Fruit fly (Drosophila melanogaster): ENCODE data around the gene Jupiter.

Jupiter gene

DNA sequence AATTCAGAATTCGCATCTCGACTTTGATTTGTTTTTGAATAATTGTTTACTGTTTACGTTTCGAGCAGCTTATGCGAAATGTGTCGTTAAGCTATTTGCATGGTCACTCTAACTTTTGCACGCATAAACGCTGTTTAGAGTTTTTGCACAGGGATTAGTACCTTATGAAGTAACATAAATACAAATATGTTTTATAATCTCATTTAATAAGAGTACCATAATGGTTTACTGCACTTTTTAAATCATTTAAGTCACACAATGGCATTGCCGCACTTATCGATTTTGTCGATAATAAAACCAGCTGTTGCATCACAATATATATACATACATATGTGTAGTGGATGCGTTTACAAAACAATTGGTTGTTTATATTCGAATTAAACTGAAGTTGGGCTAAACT, 6.9 kb upstream of the Jupiter start, which contains the start of the genes CG6813 and CG18764:
TSS of gene CG6813 (minus strand) at position 68 of the 400 bp plus-strand sequence.
TSS of gene CG18764 (plus strand) at position 319 of the 400 bp plus-strand sequence.
- TF ChIP-seq CG33017 (tag; optimal IDR thresholded peaks at IDR 0.05) (no peak), Mnt (GFP tag; optimal IDR thresholded peaks at IDR 0.05) (peak; percentile 31), cnc (optimal IDR thresholded peaks at IDR 0.05) (peak in 1 of 2 experiments; percentile 45), CG5204 (GFP tag; optimal IDR thresholded peaks at IDR 0.05) (no peak), CG14711 (tag; optimal IDR thresholded peaks at IDR 0.05) (peak; percentile 74), CG11617 (GFP tag; optimal IDR thresholded peaks at IDR 0.05) (peak; percentile 8), tj (GFP tag; optimal IDR thresholded peaks at IDR 0.05) (peak; percentile 2), bab1 (GFP tag; optimal IDR thresholded peaks at IDR 0.05) (peak; percentile 52)

DNA sequence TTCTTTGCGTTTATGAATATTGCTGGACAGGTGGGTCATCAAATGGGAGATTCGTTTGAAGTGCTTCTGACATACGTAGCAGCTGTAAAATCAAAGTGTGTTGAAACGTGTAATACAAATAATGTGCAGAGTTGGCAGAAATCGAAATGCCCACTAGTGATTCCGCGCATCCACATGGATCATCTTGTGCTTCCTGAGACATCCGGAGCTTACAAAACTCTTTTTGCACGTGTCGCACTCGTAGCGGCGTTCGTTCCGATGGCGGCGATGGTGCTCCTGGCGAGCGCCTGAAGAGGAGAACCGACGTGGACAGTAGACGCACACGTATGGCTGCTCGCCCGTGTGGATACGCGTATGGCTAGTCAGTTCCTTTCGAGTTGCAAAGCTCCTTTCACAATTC, 5.8 kb upstream of the Jupiter start, which contains the start of gene Zaf1:
TSS of gene Zaf1 (minus strand) at position 101 of the 400 bp plus-strand sequence.
- TF ChIP-seq CG7101 (tag; optimal IDR thresholded peaks at IDR 0.05) (no peak), tj (GFP tag; optimal IDR thresholded peaks at IDR 0.05) (peak; percentile 12), bab1 (GFP tag; optimal IDR thresholded peaks at IDR 0.05) (no peak), Crg-1 (GFP tag; optimal IDR thresholded peaks at IDR 0.05) (no peak), toe (GFP tag; optimal IDR thresholded peaks at IDR 0.05) (no peak), Hr96 (GFP tag; optimal IDR thresholded peaks at IDR 0.05) (no peak)

DNA sequence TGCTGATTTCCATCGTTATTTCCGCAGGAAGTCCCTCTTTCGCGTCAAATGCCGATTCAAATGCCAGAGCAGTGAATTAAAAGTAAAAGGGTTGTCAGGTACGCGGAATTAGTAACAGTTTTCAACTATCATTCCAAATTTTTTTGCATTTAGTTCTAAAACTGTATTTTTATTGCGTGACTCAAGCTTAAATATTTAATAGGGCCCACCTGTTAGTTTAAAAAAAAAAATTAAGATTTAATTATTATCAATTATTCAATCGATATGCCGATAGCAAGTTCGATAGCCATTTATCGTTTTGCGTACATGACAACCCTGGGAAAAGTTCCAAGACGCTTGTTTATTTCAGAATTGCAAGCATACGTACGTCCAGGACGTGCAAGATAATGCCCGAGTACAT, 3.3 kb upstream of the Jupiter start, which contains the start of gene CG14711:
TSS of gene CG14711 (plus strand) at position 315 of the 400 bp plus-strand sequence.
- TF ChIP-seq pad (GFP tag; optimal IDR thresholded peaks at IDR 0.05): peak; percentile 68
- no peak for TF ChIP-seq Hr96 (GFP tag; optimal IDR thresholded peaks at IDR 0.05)
- TF ChIP-seq CG7101 (tag; optimal IDR thresholded peaks at IDR 0.05): peak; percentile 86
- TF ChIP-seq CG5204 (GFP tag; optimal IDR thresholded peaks at IDR 0.05): no peak
- TF ChIP-seq CG7045 (GFP tag; optimal IDR thresholded peaks at IDR 0.05): peak; percentile 83
- peak; percentile 51 for TF ChIP-seq Clk (GFP tag; optimal IDR thresholded peaks at IDR 0.05)
- peak; percentile 64 for TF ChIP-seq ovo (GFP tag; optimal IDR thresholded peaks at IDR 0.05)
- peak; percentile 89 for TF ChIP-seq CG12768 (GFP tag; optimal IDR thresholded peaks at IDR 0.05)
- peak; percentile 88 for TF ChIP-seq CG11617 (GFP tag; optimal IDR thresholded peaks at IDR 0.05)
- TF ChIP-seq cic (GFP tag; optimal IDR thresholded peaks at IDR 0.05): peak; percentile 38
- TF ChIP-seq CG1620 (GFP tag; optimal IDR thresholded peaks at IDR 0.05): peak; percentile 85
- peak; percentile 100 for TF ChIP-seq CG14711 (tag; optimal IDR thresholded peaks at IDR 0.05)
- peak; percentile 85 for TF ChIP-seq CG33017 (tag; optimal IDR thresholded peaks at IDR 0.05)
- no peak for TF ChIP-seq kay (GFP tag; ENCODE audit: borderline replicate concordance)
- no peak for TF ChIP-seq cnc (optimal IDR thresholded peaks at IDR 0.05)
- TF ChIP-seq bab1 (GFP tag; optimal IDR thresholded peaks at IDR 0.05): peak; percentile 92
- TF ChIP-seq toe (GFP tag; optimal IDR thresholded peaks at IDR 0.05): no peak
- TF ChIP-seq Mnt (GFP tag; optimal IDR thresholded peaks at IDR 0.05): peak; percentile 74
- peak; percentile 68 for TF ChIP-seq tj (GFP tag; optimal IDR thresholded peaks at IDR 0.05)
- peak; percentile 84 for TF ChIP-seq Crg-1 (GFP tag; optimal IDR thresholded peaks at IDR 0.05)

DNA sequence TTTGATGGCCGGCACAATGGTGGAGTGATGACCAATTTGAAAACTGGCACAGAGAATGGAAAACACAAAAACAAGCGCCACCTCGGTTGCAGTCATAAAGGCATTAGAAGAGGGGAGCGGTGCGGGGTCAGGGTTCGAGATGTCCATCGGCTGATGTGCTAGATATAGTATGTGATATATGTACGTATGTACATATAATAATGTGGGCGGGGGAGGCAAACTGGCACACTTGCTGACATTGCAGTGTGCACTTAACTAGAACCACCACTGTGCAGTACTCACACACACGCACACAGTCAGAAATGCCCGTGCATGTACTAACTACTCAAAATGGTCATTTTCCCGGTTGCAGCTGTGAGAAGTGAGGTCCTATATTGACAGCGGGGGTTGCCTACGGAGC, 827 bp downstream of the Jupiter start:
- TF ChIP-seq CG12768 (GFP tag; optimal IDR thresholded peaks at IDR 0.05) (peak; percentile 21), tj (GFP tag; optimal IDR thresholded peaks at IDR 0.05) (peak; percentile 61), Crg-1 (GFP tag; optimal IDR thresholded peaks at IDR 0.05) (no peak)

DNA sequence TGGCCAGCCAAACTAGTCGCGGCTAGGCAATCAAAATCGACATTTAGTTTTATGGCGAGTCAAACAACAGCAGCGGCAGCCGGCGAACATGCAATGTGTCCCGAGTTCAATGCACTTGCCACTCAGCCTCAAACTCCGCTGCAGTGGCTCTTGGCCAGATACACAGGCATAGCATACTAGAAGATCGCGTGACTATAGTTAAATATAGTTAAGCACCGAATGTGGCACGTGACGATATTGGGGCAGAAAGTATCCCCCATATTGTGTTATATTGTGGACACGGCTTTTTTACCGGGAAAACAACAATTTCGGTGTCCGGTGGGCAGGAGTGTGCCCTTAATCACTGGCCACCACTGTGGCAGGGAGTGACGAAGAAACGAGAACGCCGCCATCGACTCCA, 1.9 kb downstream of the Jupiter start:
- no peak for TF ChIP-seq Crg-1 (GFP tag; optimal IDR thresholded peaks at IDR 0.05)
- no peak for TF ChIP-seq bab1 (GFP tag; optimal IDR thresholded peaks at IDR 0.05)
- TF ChIP-seq toe (GFP tag; optimal IDR thresholded peaks at IDR 0.05): no peak
- TF ChIP-seq CG1620 (GFP tag; optimal IDR thresholded peaks at IDR 0.05): no peak
- TF ChIP-seq CG5204 (GFP tag; optimal IDR thresholded peaks at IDR 0.05): no peak
- no peak for TF ChIP-seq Mnt (GFP tag; optimal IDR thresholded peaks at IDR 0.05)
- TF ChIP-seq CG11617 (GFP tag; optimal IDR thresholded peaks at IDR 0.05): no peak
- no peak for TF ChIP-seq cnc (optimal IDR thresholded peaks at IDR 0.05)
- no peak for TF ChIP-seq pad (GFP tag; optimal IDR thresholded peaks at IDR 0.05)
- TF ChIP-seq Clk (GFP tag; optimal IDR thresholded peaks at IDR 0.05): no peak
- TF ChIP-seq kay (GFP tag; ENCODE audit: borderline replicate concordance): no peak

DNA sequence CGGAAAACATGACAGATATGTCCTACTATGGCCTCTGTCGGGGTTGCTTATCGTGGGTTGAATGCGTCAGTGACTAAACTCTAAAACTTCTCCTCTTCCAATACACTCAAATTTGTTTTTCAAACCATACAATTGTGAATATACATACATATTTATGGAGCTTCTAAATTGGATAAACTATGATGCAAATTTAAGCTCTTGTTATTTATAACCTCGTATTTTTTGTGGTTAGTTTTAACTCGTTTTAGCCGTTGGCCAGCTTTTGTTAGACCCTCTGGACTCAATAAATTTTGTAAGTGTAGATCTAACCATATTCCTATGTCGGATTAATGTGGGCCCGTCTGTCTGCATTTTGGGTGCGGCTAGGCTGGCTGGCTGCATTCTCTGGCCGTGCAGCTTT, 2.3 kb downstream of the Jupiter start:
- TF ChIP-seq cic (GFP tag; optimal IDR thresholded peaks at IDR 0.05) (no peak), kay (GFP tag; ENCODE audit: borderline replicate concordance) (no peak), bab1 (GFP tag; optimal IDR thresholded peaks at IDR 0.05) (no peak), CG33017 (tag; optimal IDR thresholded peaks at IDR 0.05) (no peak), CG7101 (tag; optimal IDR thresholded peaks at IDR 0.05) (no peak), ovo (GFP tag; optimal IDR thresholded peaks at IDR 0.05) (no peak), Crg-1 (GFP tag; optimal IDR thresholded peaks at IDR 0.05) (no peak), pad (GFP tag; optimal IDR thresholded peaks at IDR 0.05) (no peak), CG14711 (tag; optimal IDR thresholded peaks at IDR 0.05) (no peak), Clk (GFP tag; optimal IDR thresholded peaks at IDR 0.05) (no peak), CG7045 (GFP tag; optimal IDR thresholded peaks at IDR 0.05) (no peak), CG11617 (GFP tag; optimal IDR thresholded peaks at IDR 0.05) (no peak), Hr96 (GFP tag; optimal IDR thresholded peaks at IDR 0.05) (no peak), Mnt (GFP tag; optimal IDR thresholded peaks at IDR 0.05) (no peak), toe (GFP tag; optimal IDR thresholded peaks at IDR 0.05) (no peak), CG5204 (GFP tag; optimal IDR thresholded peaks at IDR 0.05) (no peak), CG12768 (GFP tag; optimal IDR thresholded peaks at IDR 0.05) (no peak), tj (GFP tag; optimal IDR thresholded peaks at IDR 0.05) (no peak), CG1620 (GFP tag; optimal IDR thresholded peaks at IDR 0.05) (no peak), cnc (optimal IDR thresholded peaks at IDR 0.05) (no peak)

DNA sequence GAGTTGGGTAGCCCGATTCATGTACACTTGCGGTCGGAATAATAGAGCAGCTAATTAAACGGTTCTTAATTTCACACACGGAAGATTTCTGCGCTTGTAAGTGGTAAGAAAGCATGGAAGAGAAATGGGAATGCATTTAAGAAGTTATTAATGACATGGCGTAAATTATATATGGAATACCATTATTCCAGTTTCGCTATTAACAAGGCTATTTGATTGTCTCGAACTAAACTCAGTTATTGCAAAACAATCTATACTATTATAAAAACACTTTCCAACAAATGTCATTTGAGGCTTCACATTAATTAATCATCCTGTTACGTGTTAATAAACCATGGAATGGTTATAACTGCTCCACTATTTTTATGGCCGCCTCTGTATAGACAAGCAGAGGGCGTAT, 3.5 kb downstream of the Jupiter start:
- TF ChIP-seq tj (GFP tag; optimal IDR thresholded peaks at IDR 0.05): no peak
